Worm (Caenorhabditis elegans) whole organism, late embryonic: ENCODE data around the gene Y51A2D.8.

Experiments used
- C38D4.7 ChIP-seq: fragments of 200-800 bp; sonication (Bioruptor generic); optimal IDR thresholded peaks from 2 replicates; lab custom pipeline; 2018; ENCODE audit warnings: mild to moderate bottlenecking, missing genetic modification characterization, moderate library complexity, missing compliant biosample characterization
- K02D7.2 ChIP-seq: sonication (generic microtip); optimal IDR thresholded peaks from 2 replicates; lab custom pipeline; 2017; ENCODE audit warnings: mild to moderate bottlenecking, missing genetic modification characterization, missing compliant biosample characterization
- fkh-6 ChIP-seq: sonication (generic microtip); optimal IDR thresholded peaks from 2 replicates; lab custom pipeline; 2016; ENCODE audit warnings: missing genetic modification characterization, missing compliant biosample characterization
- nhr-11 ChIP-seq: fragments of 150-350 bp; optimal IDR thresholded peaks from 2 replicates; lab custom pipeline; 2014; ENCODE audit warnings: missing biosample characterization, missing genetic modification characterization
- pqm-1 ChIP-seq: sonication (generic microtip); optimal IDR thresholded peaks from 2 replicates; lab custom pipeline; 2016; ENCODE audit warnings: missing genetic modification characterization, missing compliant biosample characterization
- unc-42 ChIP-seq: sonication (generic microtip); optimal IDR thresholded peaks from 2 replicates; lab custom pipeline; 2016; ENCODE audit warnings: missing genotype, missing genetic modification characterization, missing compliant biosample characterization

DNA sequence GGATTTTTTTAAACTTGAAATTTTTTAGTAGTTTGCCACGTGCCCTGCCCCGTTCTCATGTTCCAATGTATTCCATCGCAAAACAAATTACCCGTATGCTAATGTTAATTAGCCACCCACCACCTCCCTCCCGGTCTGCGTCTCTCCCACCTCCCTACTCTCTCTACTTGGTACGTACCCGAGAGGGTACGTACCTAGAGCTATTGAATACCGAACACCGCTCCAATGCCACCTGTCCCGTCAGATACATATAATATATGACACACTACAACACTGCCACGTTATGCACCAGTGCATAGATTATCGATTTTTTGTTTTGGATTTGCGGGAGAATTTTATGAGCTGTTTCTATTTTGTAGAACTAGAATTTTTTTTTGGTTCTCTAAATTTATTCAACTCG lies 35.9 kb upstream of the Y51A2D.8 start:
- no peak for TF ChIP-seq unc-42 (tag; lab: Kevin White, UChicago)
- no peak for TF ChIP-seq nhr-11 (tag; lab: Kevin White, UChicago)
- no peak for TF ChIP-seq fkh-6 (tag; lab: Kevin White, UChicago)
- no peak for TF ChIP-seq C38D4.7 (GFP tag; lab: Kevin White, UChicago)
- TF ChIP-seq K02D7.2: no peak
- no peak for TF ChIP-seq pqm-1
